Worm (Caenorhabditis elegans): Measurements from ENCODE around the gene fbxb-25.

Gene fbxb-25

ce11 chrII:1670260-1670879 lies 13.5 kb upstream of the fbxb-25 start, which contains the start of gene nhx-6:
nhx-6 (plus strand) TSS chrII:1670829.
- TF ChIP-seq ets-7 (tag; optimal IDR thresholded peaks at IDR 0.05) (no peak), aly-1 (tag; optimal IDR thresholded peaks at IDR 0.05) (no peak), F13C5.2 (tag; optimal IDR thresholded peaks at IDR 0.05) (no peak), ama-1 (optimal IDR thresholded peaks at IDR 0.05) (no peak), sea-1 (GFP tag; conservative IDR thresholded peaks at IDR 0.05) (no peak), hmbx-1 (tag; optimal IDR thresholded peaks at IDR 0.05) (no peak), ceh-36 (tag; optimal IDR thresholded peaks at IDR 0.05) (no peak), ceh-13 (GFP tag; optimal IDR thresholded peaks at IDR 0.05) (no peak), B0310.2 (tag; optimal IDR thresholded peaks at IDR 0.05) (no peak), tbx-37 (GFP tag; conservative IDR thresholded peaks at IDR 0.05) (no peak), hmg-4 (GFP tag; optimal IDR thresholded peaks at IDR 0.05) (no peak), pes-1 (GFP tag; IDR thresholded peaks at IDR 0.05) (no peak), scrt-1 (GFP tag; IDR thresholded peaks at IDR 0.05) (no peak), tra-4 (tag; optimal IDR thresholded peaks at IDR 0.05) (no peak), hnd-1 (tag; optimal IDR thresholded peaks at IDR 0.05) (no peak), tbx-11 (GFP tag; IDR thresholded peaks at IDR 0.05) (no peak), flt-1 (GFP tag; IDR thresholded peaks at IDR 0.05) (no peak)

ce11 chrII:1670985-1671384 lies 12.9 kb upstream of the fbxb-25 start:
- TF ChIP-seq tra-4 (tag; optimal IDR thresholded peaks at IDR 0.05) = no peak
- no peak for TF ChIP-seq tbx-37 (GFP tag; conservative IDR thresholded peaks at IDR 0.05)
- no peak for TF ChIP-seq hmbx-1 (tag; optimal IDR thresholded peaks at IDR 0.05)
- TF ChIP-seq flt-1 (GFP tag; IDR thresholded peaks at IDR 0.05) = no peak
- TF ChIP-seq sea-1 (GFP tag; conservative IDR thresholded peaks at IDR 0.05) = no peak
- TF ChIP-seq B0310.2 (tag; optimal IDR thresholded peaks at IDR 0.05) = no peak
- TF ChIP-seq ets-7 (tag; optimal IDR thresholded peaks at IDR 0.05) = no peak
- TF ChIP-seq ceh-36 (tag; optimal IDR thresholded peaks at IDR 0.05) = no peak
- TF ChIP-seq scrt-1 (GFP tag; IDR thresholded peaks at IDR 0.05) = no peak
- TF ChIP-seq hmg-4 (GFP tag; optimal IDR thresholded peaks at IDR 0.05) = no peak
- no peak for TF ChIP-seq aly-1 (tag; optimal IDR thresholded peaks at IDR 0.05)
- TF ChIP-seq pes-1 (GFP tag; IDR thresholded peaks at IDR 0.05) = no peak
- no peak for TF ChIP-seq F13C5.2 (tag; optimal IDR thresholded peaks at IDR 0.05)
- no peak for TF ChIP-seq hnd-1 (tag; optimal IDR thresholded peaks at IDR 0.05)
- no peak for TF ChIP-seq ceh-13 (GFP tag; optimal IDR thresholded peaks at IDR 0.05)
- TF ChIP-seq tbx-11 (GFP tag; IDR thresholded peaks at IDR 0.05) = no peak
- TF ChIP-seq ama-1 (optimal IDR thresholded peaks at IDR 0.05) = no peak

- TF ChIP-seq tbx-11 (GFP tag; IDR thresholded peaks at IDR 0.05) = no peak
- no peak for TF ChIP-seq scrt-1 (GFP tag; IDR thresholded peaks at IDR 0.05)
These were observed 11.2 kb upstream of the fbxb-25 start for ce11 chrII:1672673-1673072.

- TF ChIP-seq hmbx-1 (tag; optimal IDR thresholded peaks at IDR 0.05) = no peak
- no peak for TF ChIP-seq tbx-11 (GFP tag; IDR thresholded peaks at IDR 0.05)
- TF ChIP-seq B0310.2 (tag; optimal IDR thresholded peaks at IDR 0.05) = no peak
- TF ChIP-seq ets-7 (tag; optimal IDR thresholded peaks at IDR 0.05) = no peak
- no peak for TF ChIP-seq scrt-1 (GFP tag; IDR thresholded peaks at IDR 0.05)
- TF ChIP-seq tbx-37 (GFP tag; conservative IDR thresholded peaks at IDR 0.05) = no peak
- no peak for TF ChIP-seq pes-1 (GFP tag; IDR thresholded peaks at IDR 0.05)
- TF ChIP-seq hmg-4 (GFP tag; optimal IDR thresholded peaks at IDR 0.05) = no peak
- TF ChIP-seq hnd-1 (tag; optimal IDR thresholded peaks at IDR 0.05) = no peak
- no peak for TF ChIP-seq ceh-36 (tag; optimal IDR thresholded peaks at IDR 0.05)
- no peak for TF ChIP-seq flt-1 (GFP tag; IDR thresholded peaks at IDR 0.05)
- no peak for TF ChIP-seq sea-1 (GFP tag; conservative IDR thresholded peaks at IDR 0.05)
- no peak for TF ChIP-seq tra-4 (tag; optimal IDR thresholded peaks at IDR 0.05)
- no peak for TF ChIP-seq ceh-13 (GFP tag; optimal IDR thresholded peaks at IDR 0.05)
- no peak for TF ChIP-seq F13C5.2 (tag; optimal IDR thresholded peaks at IDR 0.05)
- TF ChIP-seq ama-1 (optimal IDR thresholded peaks at IDR 0.05) = no peak
- TF ChIP-seq aly-1 (tag; optimal IDR thresholded peaks at IDR 0.05) = no peak
These were observed 7.8 kb upstream of the fbxb-25 start, which contains the start of gene fbxb-17 for ce11 chrII:1676088-1676487. fbxb-17 (plus strand) TSS chrII:1676388.

ce11 chrII:1679081-1679480 lies 4.8 kb upstream of the fbxb-25 start, which contains the start of gene irld-36:
irld-36 (plus strand) TSS chrII:1679381.
- no peak for TF ChIP-seq ceh-36 (tag; optimal IDR thresholded peaks at IDR 0.05)
- TF ChIP-seq tbx-37 (GFP tag; conservative IDR thresholded peaks at IDR 0.05) = no peak
- no peak for TF ChIP-seq ets-7 (tag; optimal IDR thresholded peaks at IDR 0.05)
- TF ChIP-seq tra-4 (tag; optimal IDR thresholded peaks at IDR 0.05) = no peak
- TF ChIP-seq scrt-1 (GFP tag; IDR thresholded peaks at IDR 0.05) = no peak
- TF ChIP-seq hnd-1 (tag; optimal IDR thresholded peaks at IDR 0.05) = no peak
- no peak for TF ChIP-seq pes-1 (GFP tag; IDR thresholded peaks at IDR 0.05)
- no peak for TF ChIP-seq hmg-4 (GFP tag; optimal IDR thresholded peaks at IDR 0.05)
- no peak for TF ChIP-seq F13C5.2 (tag; optimal IDR thresholded peaks at IDR 0.05)
- no peak for TF ChIP-seq aly-1 (tag; optimal IDR thresholded peaks at IDR 0.05)
- TF ChIP-seq flt-1 (GFP tag; IDR thresholded peaks at IDR 0.05) = no peak

- no peak for TF ChIP-seq aly-1 (tag; optimal IDR thresholded peaks at IDR 0.05)
- no peak for TF ChIP-seq tra-4 (tag; optimal IDR thresholded peaks at IDR 0.05)
- no peak for TF ChIP-seq ceh-36 (tag; optimal IDR thresholded peaks at IDR 0.05)
These were observed 1.6 kb upstream of the fbxb-25 start, which contains the start of gene fbxb-26 for ce11 chrII:1682218-1682617. fbxb-26 (plus strand) TSS chrII:1682518.

ce11 chrII:1688813-1689212 lies 5.0 kb downstream of the fbxb-25 start, which contains the start of the genes fbxb-18 and fbxb-19:
fbxb-18 (minus strand) TSS chrII:1688913.
fbxb-19 (minus strand) TSS chrII:1689181.
- TF ChIP-seq ceh-36 (tag; optimal IDR thresholded peaks at IDR 0.05) (no peak), tbx-37 (GFP tag; conservative IDR thresholded peaks at IDR 0.05) (no peak), scrt-1 (GFP tag; IDR thresholded peaks at IDR 0.05) (no peak), ets-7 (tag; optimal IDR thresholded peaks at IDR 0.05) (no peak), tra-4 (tag; optimal IDR thresholded peaks at IDR 0.05) (no peak), ama-1 (optimal IDR thresholded peaks at IDR 0.05) (no peak), sea-1 (GFP tag; conservative IDR thresholded peaks at IDR 0.05) (no peak), B0310.2 (tag; optimal IDR thresholded peaks at IDR 0.05) (no peak), tbx-11 (GFP tag; IDR thresholded peaks at IDR 0.05) (no peak), flt-1 (GFP tag; IDR thresholded peaks at IDR 0.05) (no peak), hmbx-1 (tag; optimal IDR thresholded peaks at IDR 0.05) (no peak), ceh-13 (GFP tag; optimal IDR thresholded peaks at IDR 0.05) (no peak), F13C5.2 (tag; optimal IDR thresholded peaks at IDR 0.05) (no peak), hmg-4 (GFP tag; optimal IDR thresholded peaks at IDR 0.05) (no peak), pes-1 (GFP tag; IDR thresholded peaks at IDR 0.05) (no peak), hnd-1 (tag; optimal IDR thresholded peaks at IDR 0.05) (no peak), aly-1 (tag; optimal IDR thresholded peaks at IDR 0.05) (no peak)
